Fruit fly (Drosophila melanogaster): ENCODE data around the gene CG17260.

The CG17260 gene

DNA sequence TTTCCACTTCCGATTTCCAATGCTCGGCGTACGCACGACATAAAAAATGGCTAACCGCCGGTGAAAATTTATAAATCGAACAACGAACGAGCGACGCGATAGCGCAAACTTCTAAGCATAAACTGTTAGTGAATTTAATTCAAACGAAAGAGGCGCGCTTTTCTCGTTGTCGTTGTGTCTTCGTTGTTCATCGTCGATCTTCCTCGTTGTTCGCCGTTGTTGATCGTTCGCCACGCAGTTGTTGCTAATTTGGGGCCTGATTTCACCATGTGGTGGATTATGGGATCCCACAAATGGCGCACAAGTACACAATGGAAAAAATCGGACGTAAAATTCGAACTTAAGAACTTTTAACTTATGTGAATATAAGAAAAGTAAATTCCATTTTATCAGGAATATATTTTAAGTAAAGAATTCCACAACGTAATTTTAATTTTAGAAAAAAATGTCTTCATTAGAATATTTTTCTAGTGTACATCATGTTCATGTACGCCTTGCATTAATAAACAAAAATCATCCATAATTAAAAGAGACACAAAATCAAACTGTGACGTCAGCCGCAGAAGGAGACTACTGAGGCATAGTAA lies 49.4 kb downstream of the CG17260 start (continued):
- TF ChIP-seq ewg (GFP tag; optimal IDR thresholded peaks at IDR 0.05) = peak; percentile 31
- peak; percentile 35; the same call in 1 of the 2 replicates for TF ChIP-seq ttk (GFP tag; IDR thresholded peaks at IDR 0.05)
- TF ChIP-seq Optix (GFP tag; IDR thresholded peaks at IDR 0.05) = no peak
- peak; percentile 87 for TF ChIP-seq CG2120 (GFP tag; optimal IDR thresholded peaks at IDR 0.05)
- TF ChIP-seq Camta (GFP tag; optimal IDR thresholded peaks at IDR 0.05) = peak; percentile 42
- peak; percentile 62 for TF ChIP-seq Taf1 (GFP tag; IDR thresholded peaks at IDR 0.05)
- peak; percentile 41; the same call in 1 of the 2 replicates for TF ChIP-seq CG11247 (GFP tag; IDR thresholded peaks at IDR 0.05)
- TF ChIP-seq D19B (GFP tag; optimal IDR thresholded peaks at IDR 0.05) = peak; percentile 35
- TF ChIP-seq peb (GFP tag; IDR thresholded peaks at IDR 0.05) = no peak
- TF ChIP-seq jing (GFP tag; optimal IDR thresholded peaks at IDR 0.05) = no peak
- TF ChIP-seq CG7963 (GFP tag; IDR thresholded peaks at IDR 0.05; ENCODE audit: partially characterized antibody) = no peak
- no peak for TF ChIP-seq sc (optimal IDR thresholded peaks at IDR 0.05)
- no peak for TF ChIP-seq sc (GFP tag; optimal IDR thresholded peaks at IDR 0.05)
- peak; percentile 40 for TF ChIP-seq CG5180 (GFP tag; optimal IDR thresholded peaks at IDR 0.05)
- TF ChIP-seq CG4360 (GFP tag; IDR thresholded peaks at IDR 0.05) = no peak
- peak; percentile 84 for TF ChIP-seq PHDP (tag; optimal IDR thresholded peaks at IDR 0.05)
- no peak for TF ChIP-seq CG3163 (GFP tag; optimal IDR thresholded peaks at IDR 0.05)
- TF ChIP-seq Poxn (GFP tag; IDR thresholded peaks at IDR 0.05) = peak; percentile 23; the same call in 1 of the 2 replicates
- no peak for TF ChIP-seq tll (GFP tag; optimal IDR thresholded peaks at IDR 0.05)
- peak; percentile 15 for TF ChIP-seq CG1603 (tag; optimal IDR thresholded peaks at IDR 0.05)
- TF ChIP-seq CG12236 (GFP tag; optimal IDR thresholded peaks at IDR 0.05) = no peak
- TF ChIP-seq pnt (GFP tag; optimal IDR thresholded peaks at IDR 0.05) = peak; percentile 19
- TF ChIP-seq Mes4 (GFP tag; optimal IDR thresholded peaks at IDR 0.05) = peak; percentile 8
- peak; percentile 66 for TF ChIP-seq CG15514 (GFP tag; optimal IDR thresholded peaks at IDR 0.05)
- TF ChIP-seq CG18011 (GFP tag; optimal IDR thresholded peaks at IDR 0.05) = peak; percentile 33
- peak; percentile 5 for TF ChIP-seq CG15696 (tag; optimal IDR thresholded peaks at IDR 0.05)
- TF ChIP-seq tgo (GFP tag; IDR thresholded peaks at IDR 0.05) = peak; percentile 73
- TF ChIP-seq scrt (GFP tag; optimal IDR thresholded peaks at IDR 0.05) = peak; percentile 50
- TF ChIP-seq Elba2 (GFP tag; optimal IDR thresholded peaks at IDR 0.05) = no peak
- no peak for TF ChIP-seq dimm (GFP tag; IDR thresholded peaks at IDR 0.05)
- no peak for TF ChIP-seq cato (GFP tag; optimal IDR thresholded peaks at IDR 0.05; ENCODE audit: borderline replicate concordance)
- TF ChIP-seq caup (GFP tag; optimal IDR thresholded peaks at IDR 0.05; ENCODE audit: severe bottlenecking) = peak; percentile 69
- peak; percentile 71 for TF ChIP-seq Fer1 (GFP tag; optimal IDR thresholded peaks at IDR 0.05)
- TF ChIP-seq ato (GFP tag; IDR thresholded peaks at IDR 0.05; ENCODE audit: partially characterized antibody) = no peak
- TF ChIP-seq corto (GFP tag; optimal IDR thresholded peaks at IDR 0.05) = no peak
- TF ChIP-seq CG3065 (GFP tag; optimal IDR thresholded peaks at IDR 0.05) = peak; percentile 0
- TF ChIP-seq CG13296 (GFP tag; optimal IDR thresholded peaks at IDR 0.05) = peak; percentile 76
- TF ChIP-seq Hr51 (GFP tag; optimal IDR thresholded peaks at IDR 0.05) = peak; percentile 19 to 86
- TF ChIP-seq CG8765 (GFP tag; IDR thresholded peaks at IDR 0.05) = no peak
- TF ChIP-seq CG11696 (GFP tag; IDR thresholded peaks at IDR 0.05) = no peak
- TF ChIP-seq CG17361 (GFP tag; IDR thresholded peaks at IDR 0.05) = peak; percentile 76
- no peak for TF ChIP-seq Tbp (GFP tag; optimal IDR thresholded peaks at IDR 0.05)
- TF ChIP-seq run (tag; optimal IDR thresholded peaks at IDR 0.05) = peak; percentile 34
- TF ChIP-seq CG9817 (tag; optimal IDR thresholded peaks at IDR 0.05) = peak; percentile 74
- no peak for TF ChIP-seq CG11093 (GFP tag; IDR thresholded peaks at IDR 0.05)
- peak; percentile 56 for TF ChIP-seq CG15011 (GFP tag; optimal IDR thresholded peaks at IDR 0.05)
- no peak for TF ChIP-seq HLHmδ (GFP tag; optimal IDR thresholded peaks at IDR 0.05)
- no peak for TF ChIP-seq Sin3A (optimal IDR thresholded peaks at IDR 0.05)
- TF ChIP-seq Sox102F (GFP tag; optimal IDR thresholded peaks at IDR 0.05) = peak; percentile 83
- peak; percentile 6 for TF ChIP-seq CG9609 (GFP tag; optimal IDR thresholded peaks at IDR 0.05)

Data from whole organism, embryonic.